Worm (Caenorhabditis elegans) whole organism, L2 larva: ENCODE data around the gene E04D5.4.

ENCODE experiments used
- aly-2 ChIP-seq: fragments of 150-350 bp; optimal IDR thresholded peaks from 2 replicates; lab custom pipeline; 2014; ENCODE audit warnings: missing biosample characterization, missing genetic modification characterization
- blmp-1 ChIP-seq: sonication (generic microtip); optimal IDR thresholded peaks from 2 replicates; lab custom pipeline; 2017; ENCODE audit warnings: missing genetic modification characterization, mild to moderate bottlenecking, missing compliant biosample characterization, antibody characterized with exemption, moderate library complexity; ENCODE audit not compliant: insufficient read depth

ce11 chrII:10456979-10457378, 16.9 kb downstream of the E04D5.4 start, which contains the start of gene ZK673.11:
- no peak for TF ChIP-seq blmp-1 (tag; lab: Kevin White, UChicago)
- TF ChIP-seq aly-2: no peak
